Fruit fly (Drosophila melanogaster) whole organism, embryonic: ENCODE results near the gene Aldh.

Experiments used
- Aef1 ChIP-seq: fragments of 200-800 bp; sonication (Bioruptor generic); IDR thresholded peaks from 3 replicates; pipeline ENCODE4 v1.3.6; 2022; ENCODE audit warnings: missing biosample characterization, missing genetic modification characterization
- Bdp1 ChIP-seq: fragments of 200-800 bp; sonication (Bioruptor generic); optimal IDR thresholded peaks from 3 replicates; lab custom pipeline; 2016; ENCODE audit warnings: missing biosample characterization, missing genetic modification characterization
- CG11247 ChIP-seq: fragments of 200-800 bp; sonication (Bioruptor generic); IDR thresholded peaks from 2 replicates; pipeline ENCODE4 v1.3.6; 2022; ENCODE audit warnings: missing biosample characterization, missing genetic modification characterization
- CG15514 ChIP-seq: fragments of 200-800 bp; sonication (Bioruptor generic); optimal IDR thresholded peaks from 3 replicates; lab custom pipeline; 2017; ENCODE audit warnings: missing biosample characterization, missing genetic modification characterization, mild to moderate bottlenecking, moderate library complexity, missing genetic modification reagents
- CG15696 ChIP-seq: fragments of 200-800 bp; sonication (Bioruptor generic); optimal IDR thresholded peaks from 2 replicates; lab custom pipeline; 2019; ENCODE audit warnings: missing biosample characterization, mild to moderate bottlenecking, missing genetic modification characterization, moderate library complexity
- CG16815 ChIP-seq: fragments of 200-800 bp; sonication (Bioruptor generic); optimal IDR thresholded peaks from 3 replicates; lab custom pipeline; 2017; ENCODE audit warnings: missing biosample characterization, mild to moderate bottlenecking, missing genetic modification characterization
- CG2678 ChIP-seq: fragments of 200-800 bp; sonication (Bioruptor generic); optimal IDR thresholded peaks from 3 replicates; lab custom pipeline; 2019; ENCODE audit warnings: missing biosample characterization, mild to moderate bottlenecking, missing genetic modification characterization, moderate library complexity
- CG33213 ChIP-seq: fragments of 200-800 bp; sonication (Bioruptor generic); optimal IDR thresholded peaks from 3 replicates; lab custom pipeline; 2016; ENCODE audit warnings: missing biosample characterization, missing genetic modification characterization
- CG4282 ChIP-seq: fragments of 200-800 bp; sonication (Bioruptor generic); optimal IDR thresholded peaks from 2 replicates; lab custom pipeline; 2016; ENCODE audit warnings: missing biosample characterization, missing genetic modification characterization
- CG7745 ChIP-seq: fragments of 200-800 bp; sonication (Bioruptor generic); optimal IDR thresholded peaks from 2 replicates; lab custom pipeline; 2018; ENCODE audit warnings: missing biosample characterization, mild to moderate bottlenecking, missing genetic modification characterization, moderate library complexity
- CG7786 ChIP-seq: fragments of 200-800 bp; sonication (Bioruptor generic); optimal IDR thresholded peaks from 2 replicates; lab custom pipeline; 2016; ENCODE audit warnings: missing biosample characterization, missing genetic modification characterization
- Dad ChIP-seq: fragments of 200-800 bp; sonication (Bioruptor generic); optimal IDR thresholded peaks from 3 replicates; lab custom pipeline; 2016; ENCODE audit warnings: missing biosample characterization, missing genetic modification characterization
- Doc2 ChIP-seq: fragments of 200-800 bp; sonication (Bioruptor generic); IDR thresholded peaks from 2 replicates; pipeline ENCODE4 v1.3.6; 2022; ENCODE audit warnings: missing biosample characterization, missing genetic modification characterization
- E2f1 ChIP-seq: fragments of 200-800 bp; sonication (Bioruptor generic); IDR thresholded peaks from 2 replicates; pipeline ENCODE4 v1.3.6; 2022; ENCODE audit warnings: missing biosample characterization, missing genetic modification characterization
- Ets97D ChIP-seq: fragments of 200-800 bp; sonication (Bioruptor generic); optimal IDR thresholded peaks from 3 replicates; lab custom pipeline; 2016; ENCODE audit warnings: missing biosample characterization, missing genetic modification characterization
- Fer3 ChIP-seq: fragments of 200-800 bp; sonication (Bioruptor generic); optimal IDR thresholded peaks from 2 replicates; lab custom pipeline; 2018; ENCODE audit warnings: missing biosample characterization, mild to moderate bottlenecking, missing genetic modification characterization, moderate library complexity
- HHEX ChIP-seq: fragments of 200-800 bp; sonication (Bioruptor generic); optimal IDR thresholded peaks from 3 replicates; lab custom pipeline; 2017; ENCODE audit warnings: missing biosample characterization, mild to moderate bottlenecking, missing genetic modification characterization, missing genetic modification reagents
- Hey ChIP-seq: fragments of 200-800 bp; sonication (Bioruptor generic); optimal IDR thresholded peaks from 3 replicates; lab custom pipeline; 2018; ENCODE audit warnings: missing biosample characterization, mild to moderate bottlenecking, missing genetic modification characterization
- Myb ChIP-seq: fragments of 200-800 bp; sonication (Bioruptor generic); optimal IDR thresholded peaks from 2 replicates; lab custom pipeline; 2016; ENCODE audit warnings: missing biosample characterization, missing genetic modification characterization
- Nf-YA ChIP-seq: fragments of 200-800 bp; sonication (Bioruptor generic); IDR thresholded peaks from 2 replicates; pipeline ENCODE4 v1.3.6; 2022; ENCODE audit warnings: missing biosample characterization, missing genetic modification characterization
- PHDP ChIP-seq: fragments of 200-800 bp; sonication (Bioruptor generic); optimal IDR thresholded peaks from 3 replicates; lab custom pipeline; 2018; ENCODE audit warnings: missing biosample characterization, mild to moderate bottlenecking, missing genetic modification characterization, moderate library complexity
- Rfx ChIP-seq: fragments of 200-800 bp; sonication (Bioruptor generic); IDR thresholded peaks from 2 replicates; pipeline ENCODE4 v1.3.6; 2022; ENCODE audit warnings: missing biosample characterization, missing genetic modification characterization
- Sox100B ChIP-seq: fragments of 200-800 bp; sonication (Bioruptor generic); optimal IDR thresholded peaks from 3 replicates; lab custom pipeline; 2018; ENCODE audit warnings: missing biosample characterization, mild to moderate bottlenecking, missing genetic modification characterization
- Sry-δ ChIP-seq: fragments of 200-800 bp; sonication (Bioruptor generic); optimal IDR thresholded peaks from 2 replicates; lab custom pipeline; 2016; ENCODE audit warnings: missing biosample characterization, missing genetic modification characterization
- ash1 ChIP-seq: fragments of 200-800 bp; sonication (Bioruptor generic); optimal IDR thresholded peaks from 2 replicates; lab custom pipeline; 2018; ENCODE audit warnings: missing biosample characterization, mild to moderate bottlenecking, missing genetic modification characterization
- dmrt11E ChIP-seq: fragments of 200-800 bp; sonication (Bioruptor generic); optimal IDR thresholded peaks from 3 replicates; lab custom pipeline; 2018; ENCODE audit warnings: missing biosample characterization, mild to moderate bottlenecking, missing genetic modification characterization, moderate library complexity
- emc ChIP-seq: fragments of 200-800 bp; sonication (Bioruptor generic); optimal IDR thresholded peaks from 2 replicates; lab custom pipeline; 2016; ENCODE audit warnings: missing biosample characterization, missing genetic modification characterization
- eve ChIP-seq, 2 experiments: fragments of >200 bp; optimal IDR thresholded peaks; 2 replicates each; lab custom pipeline; 2017; ENCODE audit warnings: missing biosample characterization in 2 of 2, missing genetic modification characterization in 2 of 2
- jumu ChIP-seq: fragments of 200-800 bp; sonication (Bioruptor generic); optimal IDR thresholded peaks from 3 replicates; lab custom pipeline; 2016; ENCODE audit warnings: missing biosample characterization, missing genetic modification characterization
- kah ChIP-seq: fragments of 200-800 bp; sonication (Bioruptor generic); optimal IDR thresholded peaks from 2 replicates; lab custom pipeline; 2018; ENCODE audit warnings: missing biosample characterization, mild to moderate bottlenecking, missing genetic modification characterization
- lilli ChIP-seq: fragments of 200-800 bp; sonication (Bioruptor generic); optimal IDR thresholded peaks from 3 replicates; lab custom pipeline; 2016; ENCODE audit warnings: missing biosample characterization, missing genetic modification characterization
- phol ChIP-seq: fragments of 200-800 bp; sonication (Bioruptor generic); optimal IDR thresholded peaks from 3 replicates; lab custom pipeline; 2018; ENCODE audit warnings: missing biosample characterization, mild to moderate bottlenecking, missing genetic modification characterization, moderate library complexity
- run ChIP-seq: fragments of 200-800 bp; sonication (Bioruptor generic); optimal IDR thresholded peaks from 3 replicates; lab custom pipeline; 2018; ENCODE audit warnings: missing biosample characterization, mild to moderate bottlenecking, missing genetic modification characterization
- scrt ChIP-seq: fragments of 200-800 bp; sonication (Bioruptor generic); optimal IDR thresholded peaks from 2 replicates; lab custom pipeline; 2018; ENCODE audit warnings: missing biosample characterization, mild to moderate bottlenecking, missing genetic modification characterization, moderate library complexity
- tin ChIP-seq: fragments of 200-800 bp; sonication (Bioruptor generic); optimal IDR thresholded peaks from 3 replicates; lab custom pipeline; 2016; ENCODE audit warnings: missing biosample characterization, missing genetic modification characterization
- trem ChIP-seq: fragments of 200-800 bp; optimal IDR thresholded peaks from 3 replicates; lab custom pipeline; 2019; ENCODE audit warnings: missing biosample characterization, mild to moderate bottlenecking, missing genetic modification characterization, moderate library complexity
- trh ChIP-seq: fragments of 200-800 bp; sonication (Bioruptor generic); optimal IDR thresholded peaks from 2 replicates; lab custom pipeline; 2016; ENCODE audit warnings: missing biosample characterization, missing genetic modification characterization
- usp ChIP-seq: fragments of >200 bp; optimal IDR thresholded peaks from 2 replicates; lab custom pipeline; 2017; ENCODE audit warnings: missing biosample characterization, missing genetic modification characterization
- zen2 ChIP-seq: fragments of 200-800 bp; sonication (Bioruptor generic); IDR thresholded peaks from 3 replicates; pipeline ENCODE4 v1.3.6; 2022; ENCODE audit warnings: missing biosample characterization, missing genetic modification characterization; ENCODE audit not compliant: partially characterized antibody

The Aldh gene

DNA sequence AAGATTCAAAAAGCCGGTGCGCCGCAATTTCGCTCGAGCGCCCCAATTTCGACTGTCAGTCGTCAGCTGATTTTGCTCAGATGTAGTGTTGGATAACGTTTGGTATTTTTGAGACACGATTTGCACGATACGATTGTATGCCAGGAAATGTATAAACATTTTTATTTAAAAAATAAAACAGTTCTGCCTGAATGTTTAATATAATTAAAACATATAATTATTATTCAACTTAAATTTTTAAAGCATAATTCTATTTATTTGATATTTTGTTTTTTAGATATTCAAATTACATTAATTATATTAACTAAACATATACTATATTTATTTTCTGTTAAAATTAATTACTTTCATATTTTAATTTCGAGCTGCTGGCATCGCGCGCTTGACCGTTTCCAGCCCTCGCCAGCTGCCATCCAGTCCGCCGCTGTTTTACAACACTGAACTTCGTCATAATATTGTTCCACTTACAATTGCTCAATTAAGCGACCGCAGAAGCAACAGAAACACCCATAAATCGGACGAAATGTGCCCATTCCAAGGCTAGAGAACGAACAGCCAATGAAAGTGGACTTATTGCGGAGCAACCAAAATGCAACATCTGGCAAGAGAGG lies 43.9 kb downstream of the Aldh start, which contains the start of the genes FucTB and scat (continued):
- TF ChIP-seq CG7745 (tag; lab: Kevin White, UChicago) = no peak
- TF ChIP-seq CG15696 = peak; percentile 97
- peak; percentile 44 for TF ChIP-seq CG4282
- peak; percentile 6 for TF ChIP-seq Sry-δ (GFP tag; lab: Kevin White, UChicago)
- TF ChIP-seq Ets97D (GFP tag; lab: Kevin White, UChicago) = peak; percentile 52
- peak; percentile 78 for TF ChIP-seq lilli
- peak; percentile 48 for TF ChIP-seq CG33213 (GFP tag; lab: Kevin White, UChicago)
- peak; percentile 76 for TF ChIP-seq trem (tag; lab: Kevin White, UChicago)
- peak; percentile 38 for TF ChIP-seq run (tag; lab: Kevin White, UChicago)
- no peak for TF ChIP-seq zen2
- peak; percentile 93 for TF ChIP-seq CG2678 (tag; lab: Kevin White, UChicago)
- TF ChIP-seq CG16815 (GFP tag; lab: Kevin White, UChicago) = peak; percentile 95
- peak; percentile 98 for TF ChIP-seq phol
- TF ChIP-seq usp = no peak
- peak; percentile 83 for TF ChIP-seq trh (GFP tag; lab: Kevin White, UChicago)
- peak; percentile 98 for TF ChIP-seq dmrt11E (tag; lab: Kevin White, UChicago)
- peak; percentile 69; the same call in 1 of the 2 replicates for TF ChIP-seq Nf-YA (GFP tag; lab: Robert Waterston, UW)
- peak; percentile 7 for TF ChIP-seq Hey (tag; lab: Kevin White, UChicago)
- TF ChIP-seq Fer3 (tag; lab: Kevin White, UChicago) = peak; percentile 86
- TF ChIP-seq CG7786 (GFP tag; lab: Kevin White, UChicago) = peak; percentile 44
- peak; percentile 78 for TF ChIP-seq CG15514 (GFP tag; lab: Kevin White, UChicago)
- TF ChIP-seq tin (GFP tag; lab: Kevin White, UChicago) = peak; percentile 92
- TF ChIP-seq E2f1 (GFP tag; lab: Robert Waterston, UW) = peak; percentile 91
- TF ChIP-seq kah (GFP tag; lab: Kevin White, UChicago) = peak; percentile 50
- TF ChIP-seq Doc2 (GFP tag; lab: Robert Waterston, UW) = peak; percentile 63
- peak; percentile 87 for TF ChIP-seq HHEX (GFP tag; lab: Kevin White, UChicago)
- TF ChIP-seq PHDP (tag; lab: Kevin White, UChicago) = peak; percentile 92
- TF ChIP-seq Sox100B (GFP tag; lab: Kevin White, UChicago) = peak; percentile 87
- peak; percentile 94 for TF ChIP-seq Aef1
- peak; percentile 91 for TF ChIP-seq CG11247 (GFP tag; lab: Robert Waterston, UW)
- TF ChIP-seq scrt = peak; percentile 66
- peak; percentile 41 for TF ChIP-seq Bdp1
- peak; percentile 18 for TF ChIP-seq emc (GFP tag; lab: Kevin White, UChicago)
- TF ChIP-seq jumu (GFP tag; lab: Kevin White, UChicago) = peak; percentile 40
- no peak for TF ChIP-seq ash1 (GFP tag; lab: Kevin White, UChicago)
- TF ChIP-seq eve (GFP tag; optimal IDR thresholded peaks at IDR 0.05; lab: Kevin White, UChicago) = no peak

DNA sequence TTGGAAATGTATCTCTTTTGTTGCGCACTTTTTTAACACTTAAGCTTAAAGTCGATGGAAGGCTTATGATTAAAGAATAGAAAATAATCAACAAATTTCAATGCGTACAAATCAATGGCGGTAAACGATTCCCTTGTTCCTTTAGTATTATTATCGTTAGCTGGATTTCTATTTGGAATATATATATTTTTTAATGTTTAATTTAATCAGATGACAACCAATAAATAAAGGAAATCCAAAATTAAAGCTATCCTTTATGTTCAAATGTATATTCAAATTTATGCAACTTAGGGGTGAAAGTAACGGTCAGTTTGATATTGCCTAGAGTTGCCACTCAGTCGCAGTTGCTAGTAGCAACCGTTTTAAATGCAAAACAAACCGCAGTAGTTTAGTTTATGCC lies 47.9 kb downstream of the Aldh start, which contains the start of gene CG3769:
Gene CG3769, plus strand, starts transcription at position 301 of the 400 bp plus-strand sequence.
- TF ChIP-seq Dad (GFP tag; lab: Kevin White, UChicago) = no peak
- peak; percentile 22; the same call in 1 of the 2 replicates for TF ChIP-seq Rfx (GFP tag; lab: Robert Waterston, UW)
- peak; percentile 29 for TF ChIP-seq Myb (GFP tag; lab: Kevin White, UChicago)
